Worm (Caenorhabditis elegans) whole organism, L4 larva: Measurements from ENCODE around the gene ttr-36.

ENCODE experiments used
- D1046.2 ChIP-seq: fragments of 200-800 bp; sonication (Bioruptor generic); IDR thresholded peaks from 2 replicates; pipeline ENCODE4 v1.3.6; 2022; ENCODE audit warnings: missing genetic modification characterization, missing compliant biosample characterization
- F10B5.3 ChIP-seq: sonication (generic microtip); optimal IDR thresholded peaks from 2 replicates; lab custom pipeline; 2016; ENCODE audit warnings: mild to moderate bottlenecking, missing genetic modification characterization, missing compliant biosample characterization
- F49E8.2 ChIP-seq: sonication (generic microtip); optimal IDR thresholded peaks from 2 replicates; lab custom pipeline; 2016; ENCODE audit warnings: missing compliant biosample characterization, mild to moderate bottlenecking, missing genetic modification characterization, borderline replicate concordance
- Y5F2A.4 ChIP-seq: fragments of 200-800 bp; sonication (Bioruptor generic); optimal IDR thresholded peaks from 2 replicates; lab custom pipeline; 2018; ENCODE audit warnings: mild to moderate bottlenecking, missing genetic modification characterization, missing compliant biosample characterization
- Y75B8A.6 ChIP-seq: fragments of 200-800 bp; sonication (Bioruptor generic); IDR thresholded peaks from 2 replicates; pipeline ENCODE4 v1.3.6; 2022; ENCODE audit warnings: missing genetic modification reagents, missing genetic modification characterization, missing compliant biosample characterization
- ZK337.2 ChIP-seq: fragments of 200-800 bp; sonication (Bioruptor generic); IDR thresholded peaks from 2 replicates; pipeline ENCODE4 v1.3.6; 2022; ENCODE audit warnings: missing genetic modification reagents, missing genetic modification characterization, missing compliant biosample characterization
- aly-2 ChIP-seq: sonication (generic microtip); optimal IDR thresholded peaks from 2 replicates; lab custom pipeline; 2018; ENCODE audit warnings: missing biosample characterization, missing genetic modification characterization
- ceh-20 ChIP-seq: fragments of 200-800 bp; sonication (Bioruptor generic); IDR thresholded peaks from 2 replicates; pipeline ENCODE4 v1.3.6; 2022; ENCODE audit warnings: missing genetic modification reagents, missing genetic modification characterization, missing compliant biosample characterization
- ceh-28 ChIP-seq: fragments of 150-350 bp; optimal IDR thresholded peaks from 2 replicates; lab custom pipeline; 2014; ENCODE audit warnings: missing biosample characterization, missing genetic modification reagents, missing genetic modification characterization
- ceh-62 ChIP-seq: sonication (generic microtip); optimal IDR thresholded peaks from 2 replicates; lab custom pipeline; 2017; ENCODE audit warnings: missing biosample characterization, missing genetic modification characterization
- ceh-82 ChIP-seq: sonication (generic microtip); optimal IDR thresholded peaks from 2 replicates; lab custom pipeline; 2017; ENCODE audit warnings: missing biosample characterization, missing genetic modification characterization
- ces-1 ChIP-seq: fragments of 150-350 bp; sonication (generic microtip); optimal IDR thresholded peaks from 4 replicates; lab custom pipeline; 2014; ENCODE audit warnings: missing biosample characterization, missing genetic modification reagents, missing genetic modification characterization
- cey-2 ChIP-seq: sonication (generic microtip); optimal IDR thresholded peaks from 3 replicates; lab custom pipeline; 2017; ENCODE audit warnings: missing genetic modification characterization, mild to moderate bottlenecking, missing compliant biosample characterization, antibody characterized with exemption, borderline replicate concordance; ENCODE audit not compliant: insufficient read depth
- ctbp-1 ChIP-seq: fragments of 200-800 bp; sonication (Bioruptor generic); IDR thresholded peaks from 2 replicates; pipeline ENCODE4 v1.3.6; 2022; ENCODE audit warnings: missing genetic modification reagents, missing genetic modification characterization, missing compliant biosample characterization
- daf-16 ChIP-seq, 3 experiments: sonication (generic microtip); optimal IDR thresholded peaks; 2 replicates each; lab custom pipeline; 2016 to 2017; ENCODE audit warnings: missing genetic modification characterization in 3 of 3, missing genetic modification reagents in 3 of 3, mild to moderate bottlenecking in 2 of 3, missing compliant biosample characterization in 2 of 3, missing biosample characterization in 1 of 3, moderate library complexity in 1 of 3
- daf-8 ChIP-seq: fragments of 200-800 bp; sonication (Bioruptor generic); IDR thresholded peaks from 2 replicates; pipeline ENCODE4 v1.3.6; 2022; ENCODE audit warnings: missing genetic modification characterization, missing compliant biosample characterization
- dmd-6 ChIP-seq: fragments of 200-800 bp; sonication (Bioruptor generic); IDR thresholded peaks from 2 replicates; pipeline ENCODE4 v1.3.6; 2022; ENCODE audit warnings: missing genetic modification reagents, missing genetic modification characterization, missing compliant biosample characterization
- duxl-1 ChIP-seq: sonication (generic microtip); optimal IDR thresholded peaks from 2 replicates; lab custom pipeline; 2016; ENCODE audit warnings: mild to moderate bottlenecking, missing genetic modification characterization, moderate library complexity, missing compliant biosample characterization; ENCODE audit not compliant: poor library complexity
- dve-1 ChIP-seq: sonication (generic microtip); optimal IDR thresholded peaks from 2 replicates; lab custom pipeline; 2017; ENCODE audit warnings: antibody characterized with exemption, mild to moderate bottlenecking, missing genetic modification characterization, missing compliant biosample characterization; ENCODE audit not compliant: insufficient read depth
- egl-43 ChIP-seq: fragments of 200-800 bp; sonication (Bioruptor generic); IDR thresholded peaks from 2 replicates; pipeline ENCODE4 v1.3.6; 2022; ENCODE audit warnings: missing genetic modification reagents, missing genetic modification characterization, missing compliant biosample characterization
- fos-1 ChIP-seq: fragments of 150-350 bp; optimal IDR thresholded peaks from 2 replicates; lab custom pipeline; 2014; ENCODE audit warnings: missing biosample characterization, missing genetic modification characterization
- hlh-11 ChIP-seq: fragments of 200-800 bp; sonication (Bioruptor generic); optimal IDR thresholded peaks from 2 replicates; lab custom pipeline; 2018; ENCODE audit warnings: mild to moderate bottlenecking, missing genetic modification characterization, missing compliant biosample characterization
- hlh-30 ChIP-seq: sonication (generic microtip); optimal IDR thresholded peaks from 2 replicates; lab custom pipeline; 2017; ENCODE audit warnings: antibody characterized with exemption, mild to moderate bottlenecking, missing genetic modification characterization, missing compliant biosample characterization; ENCODE audit not compliant: insufficient read depth
- hmg-1.1 ChIP-seq: fragments of 200-800 bp; sonication (Bioruptor generic); IDR thresholded peaks from 2 replicates; pipeline ENCODE4 v1.3.6; 2022; ENCODE audit warnings: missing genetic modification reagents, missing genetic modification characterization, missing compliant biosample characterization
- lim-7 ChIP-seq: fragments of 200-800 bp; sonication (Bioruptor generic); IDR thresholded peaks from 2 replicates; pipeline ENCODE4 v1.3.6; 2022; ENCODE audit warnings: missing genetic modification characterization, missing compliant biosample characterization
- lin-13 ChIP-seq: fragments of 150-350 bp; optimal IDR thresholded peaks from 2 replicates; lab custom pipeline; 2014; ENCODE audit warnings: missing biosample characterization, missing genetic modification reagents, missing genetic modification characterization
- lir-3 ChIP-seq: sonication (generic microtip); optimal IDR thresholded peaks from 2 replicates; lab custom pipeline; 2016; ENCODE audit warnings: mild to moderate bottlenecking, missing genetic modification characterization, missing compliant biosample characterization
- madf-5 ChIP-seq, 2 experiments: fragments of 200-800 bp; sonication (Bioruptor generic); IDR thresholded peaks; 2 replicates each; pipeline ENCODE4 v1.3.6; 2022; ENCODE audit warnings: missing compliant biosample characterization in 2 of 2, missing genetic modification characterization in 2 of 2
- mdt-29 ChIP-seq: fragments of 200-800 bp; sonication (Bioruptor generic); IDR thresholded peaks from 2 replicates; pipeline ENCODE4 v1.3.6; 2022; ENCODE audit warnings: missing genetic modification reagents, missing genetic modification characterization, missing compliant biosample characterization
- mxl-2 ChIP-seq: fragments of 200-800 bp; sonication (Bioruptor generic); conservative IDR thresholded peaks from 2 replicates; pipeline ENCODE4 v1.3.6; 2022; ENCODE audit warnings: missing genetic modification reagents, missing genetic modification characterization, missing compliant biosample characterization
- nhr-102 ChIP-seq: sonication (generic microtip); optimal IDR thresholded peaks from 2 replicates; lab custom pipeline; 2016; ENCODE audit warnings: mild to moderate bottlenecking, missing genetic modification characterization, moderate library complexity, missing compliant biosample characterization
- nhr-11 ChIP-seq: fragments of 150-350 bp; optimal IDR thresholded peaks from 2 replicates; lab custom pipeline; 2014; ENCODE audit warnings: missing biosample characterization, missing genetic modification characterization
- nhr-237 ChIP-seq: sonication (generic microtip); optimal IDR thresholded peaks from 2 replicates; lab custom pipeline; 2017; ENCODE audit warnings: missing biosample characterization, missing genetic modification characterization
- nhr-28 ChIP-seq: fragments of 150-350 bp; optimal IDR thresholded peaks from 2 replicates; lab custom pipeline; 2014; ENCODE audit warnings: missing biosample characterization, missing genetic modification characterization
- nhr-41 ChIP-seq: fragments of 200-800 bp; sonication (Bioruptor generic); IDR thresholded peaks from 2 replicates; pipeline ENCODE4 v1.3.6; 2022; ENCODE audit warnings: missing genetic modification reagents, missing genetic modification characterization, missing compliant biosample characterization
- nhr-42 ChIP-seq: fragments of 200-800 bp; sonication (Bioruptor generic); IDR thresholded peaks from 2 replicates; pipeline ENCODE4 v1.3.6; 2022; ENCODE audit warnings: missing genetic modification characterization, missing compliant biosample characterization
- pha-4 ChIP-seq, 2 experiments: fragments of 150-350 bp in 1 of 2; fragments of 200-800 bp in 1 of 2; sonication (Bioruptor generic) in 1 of 2; IDR thresholded peaks in 1 of 2; optimal IDR thresholded peaks in 1 of 2; 2 replicates each; pipeline versions ENCODE4 v1.3.6 to Lab custom; 2014 to 2022; ENCODE audit warnings: missing genetic modification characterization in 2 of 2, missing genetic modification reagents in 2 of 2, missing biosample characterization in 1 of 2, missing compliant biosample characterization in 1 of 2
- rbr-2 ChIP-seq: sonication (generic microtip); optimal IDR thresholded peaks from 2 replicates; lab custom pipeline; 2016; ENCODE audit warnings: missing genotype, missing genetic modification characterization, missing compliant biosample characterization
- saeg-2 ChIP-seq: fragments of 200-800 bp; sonication (Bioruptor generic); IDR thresholded peaks from 2 replicates; pipeline ENCODE4 v1.3.6; 2022; ENCODE audit warnings: missing genetic modification reagents, missing genetic modification characterization, missing compliant biosample characterization
- snpc-1.2 ChIP-seq: fragments of 200-800 bp; sonication (Bioruptor generic); IDR thresholded peaks from 2 replicates; pipeline ENCODE4 v1.3.6; 2022; ENCODE audit warnings: missing genetic modification reagents, missing genetic modification characterization, missing compliant biosample characterization
- spr-1 ChIP-seq: sonication (generic microtip); optimal IDR thresholded peaks from 2 replicates; lab custom pipeline; 2016; ENCODE audit warnings: mild to moderate bottlenecking, missing genetic modification characterization, missing compliant biosample characterization
- tra-1 ChIP-seq: fragments of 200-800 bp; sonication (Bioruptor generic); IDR thresholded peaks from 2 replicates; pipeline ENCODE4 v1.3.6; 2022; ENCODE audit warnings: missing genetic modification reagents, missing genetic modification characterization, missing compliant biosample characterization
- unc-39 ChIP-seq: sonication (generic microtip); optimal IDR thresholded peaks from 2 replicates; lab custom pipeline; 2017; ENCODE audit warnings: missing biosample characterization, missing genetic modification characterization
- unc-62 ChIP-seq, 3 experiments: fragments of 150-350 bp in 1 of 3; sonication (generic microtip); optimal IDR thresholded peaks in 2 of 3; peaks in 1 of 3; 1 replicate in 1 of 3; 2 replicates in 2 of 3; lab custom pipeline; 2014 to 2017; ENCODE audit warnings: missing biosample characterization in 3 of 3, missing genetic modification characterization in 3 of 3, missing genetic modification reagents in 3 of 3, missing genotype in 1 of 3
- zag-1 ChIP-seq: fragments of 150-350 bp; optimal IDR thresholded peaks from 2 replicates; lab custom pipeline; 2014; ENCODE audit warnings: missing biosample characterization, missing genetic modification characterization
- zip-11 ChIP-seq: fragments of 200-800 bp; sonication (Bioruptor generic); IDR thresholded peaks from 2 replicates; pipeline ENCODE4 v1.3.6; 2022; ENCODE audit warnings: missing genetic modification characterization, missing compliant biosample characterization

The ttr-36 gene

ce11 chrX:6522634-6523070 lies 11.9 kb downstream of the ttr-36 start (continued):
- no peak for TF ChIP-seq rbr-2 (tag; lab: Kevin White, UChicago)
- TF ChIP-seq nhr-41 (GFP tag; lab: Robert Waterston, UW) = 0 out of 2 replicates have a peak, but pooled peaks have one; percentile 19
- TF ChIP-seq nhr-28 (tag; lab: Kevin White, UChicago) = peak; percentile 77
- TF ChIP-seq saeg-2 (GFP tag; lab: Robert Waterston, UW) = peak; percentile 72; the same call in 1 of the 2 replicates
- no peak for TF ChIP-seq Y5F2A.4 (GFP tag; lab: Kevin White, UChicago)
- peak; percentile 69 for TF ChIP-seq nhr-102
- TF ChIP-seq pha-4 (GFP tag; IDR thresholded peaks at IDR 0.05; lab: Robert Waterston, UW) = 0 out of 2 replicates have a peak, but pooled peaks have one; percentile 36
- no peak for TF ChIP-seq pha-4 (tag; optimal IDR thresholded peaks at IDR 0.05; lab: Kevin White, UChicago)
- 0 out of 2 replicates have a peak, but pooled peaks have one; percentile 50 for TF ChIP-seq daf-8
- peak; percentile 86 for TF ChIP-seq tra-1 (GFP tag; lab: Robert Waterston, UW)
- TF ChIP-seq nhr-42 (GFP tag; lab: Robert Waterston, UW) = peak; percentile 78
- TF ChIP-seq aly-2 (tag; lab: Kevin White, UChicago) = no peak
- no peak for TF ChIP-seq cey-2
- TF ChIP-seq hlh-30 (tag; lab: Kevin White, UChicago) = peak; percentile 16
- TF ChIP-seq mxl-2 = 0 out of 2 replicates have a peak, but pooled peaks have one; percentile 14
- TF ChIP-seq lir-3 = no peak

ce11 chrX:6530046-6530445 lies 19.3 kb downstream of the ttr-36 start, which contains the start of gene ceh-60:
TSS of gene ceh-60 (minus strand) at chrX:6530146.
- TF ChIP-seq ceh-28 (tag; lab: Kevin White, UChicago) (no peak), ctbp-1 (GFP tag; lab: Robert Waterston, UW) (no peak), zag-1 (tag; lab: Kevin White, UChicago) (no peak), fos-1 (tag; lab: Kevin White, UChicago) (no peak), hmg-1.1 (GFP tag; lab: Robert Waterston, UW) (no peak), F10B5.3 (no peak), nhr-28 (tag; lab: Kevin White, UChicago) (no peak), aly-2 (tag; lab: Kevin White, UChicago) (no peak), ceh-62 (tag; lab: Kevin White, UChicago) (no peak), ceh-82 (no peak), lin-13 (GFP tag; lab: Kevin White, UChicago) (no peak), nhr-237 (tag; lab: Kevin White, UChicago) (no peak), D1046.2 (GFP tag; lab: Robert Waterston, UW) (no peak), snpc-1.2 (GFP tag; lab: Robert Waterston, UW) (no peak), ceh-20 (GFP tag; lab: Robert Waterston, UW) (no peak), lim-7 (GFP tag; lab: Robert Waterston, UW) (no peak), hlh-11 (tag; lab: Kevin White, UChicago) (no peak), unc-62 (GFP tag; optimal IDR thresholded peaks at IDR 0.05 in 1 of 2; lab: Kevin White, UChicago) (no peak), unc-62 (tag; optimal IDR thresholded peaks at IDR 0.05; lab: Kevin White, UChicago) (no peak), egl-43 (GFP tag; lab: Robert Waterston, UW) (no peak), hlh-30 (tag; lab: Kevin White, UChicago) (no peak)

ce11 chrX:6530591-6530990 lies 19.9 kb downstream of the ttr-36 start:
- no peak for TF ChIP-seq nhr-11 (tag; lab: Kevin White, UChicago)
- no peak for TF ChIP-seq spr-1 (tag; lab: Kevin White, UChicago)
- TF ChIP-seq Y75B8A.6 (GFP tag; lab: Robert Waterston, UW) = no peak
- no peak for TF ChIP-seq mdt-29 (GFP tag; lab: Robert Waterston, UW)
- no peak for TF ChIP-seq unc-39 (tag; lab: Kevin White, UChicago)
- no peak for TF ChIP-seq zip-11
- TF ChIP-seq lir-3 = no peak
- peak; percentile 93 for TF ChIP-seq dmd-6 (GFP tag; lab: Robert Waterston, UW)
- no peak for TF ChIP-seq F49E8.2 (tag; lab: Kevin White, UChicago)
- TF ChIP-seq duxl-1 (tag; lab: Kevin White, UChicago) = no peak
- no peak for TF ChIP-seq ceh-20 (GFP tag; lab: Robert Waterston, UW)
- no peak for TF ChIP-seq ZK337.2 (GFP tag; lab: Robert Waterston, UW)
- peak; percentile 85 for TF ChIP-seq dve-1 (tag; lab: Kevin White, UChicago)
- TF ChIP-seq ces-1 (GFP tag; lab: Kevin White, UChicago) = no peak
- no peak for TF ChIP-seq madf-5 (GFP tag; IDR thresholded peaks at IDR 0.05; lab: Robert Waterston, UW)
- TF ChIP-seq hlh-30 (tag; lab: Kevin White, UChicago) = no peak
- peak in 1 of 2 experiments; percentile 53 for TF ChIP-seq daf-16 (GFP tag; optimal IDR thresholded peaks at IDR 0.05; lab: Kevin White, UChicago)
- peak; percentile 45 for TF ChIP-seq daf-16 (tag; optimal IDR thresholded peaks at IDR 0.05; lab: Kevin White, UChicago)
